Fruit fly (Drosophila melanogaster) whole organism, embryonic: ENCODE data around the gene CG14024.

Experiments
- B-H2 ChIP-seq: fragments of 200-800 bp; sonication (Bioruptor generic); optimal IDR thresholded peaks from 2 replicates; lab custom pipeline; 2018; ENCODE audit warnings: missing biosample characterization, mild to moderate bottlenecking, missing genetic modification characterization
- Blimp-1 ChIP-seq: fragments of 200-800 bp; sonication (Bioruptor generic); optimal IDR thresholded peaks from 3 replicates; lab custom pipeline; 2018; ENCODE audit warnings: missing biosample characterization, missing genetic modification characterization, mild to moderate bottlenecking, moderate library complexity, missing genetic modification reagents
- CG10209 ChIP-seq: fragments of 200-800 bp; sonication (Bioruptor generic); optimal IDR thresholded peaks from 3 replicates; lab custom pipeline; 2017; ENCODE audit warnings: missing biosample characterization, mild to moderate bottlenecking, missing genetic modification characterization, missing genetic modification reagents
- CG11456 ChIP-seq: fragments of 200-800 bp; sonication (Bioruptor generic); IDR thresholded peaks from 3 replicates; pipeline ENCODE4 v1.3.6; 2022; ENCODE audit warnings: missing biosample characterization, missing genetic modification characterization
- CG1233 ChIP-seq: fragments of 200-800 bp; sonication (Bioruptor generic); optimal IDR thresholded peaks from 4 replicates; lab custom pipeline; 2018; ENCODE audit warnings: missing biosample characterization, mild to moderate bottlenecking, missing genetic modification characterization
- CG13296 ChIP-seq: fragments of 200-800 bp; sonication (Bioruptor generic); optimal IDR thresholded peaks from 3 replicates; lab custom pipeline; 2018; ENCODE audit warnings: missing biosample characterization, mild to moderate bottlenecking, missing genetic modification characterization
- CG14667 ChIP-seq: fragments of 200-800 bp; sonication (Bioruptor generic); IDR thresholded peaks from 2 replicates; pipeline ENCODE4 v1.3.6; 2022; ENCODE audit warnings: missing biosample characterization, missing genetic modification characterization
- CG15479 ChIP-seq: fragments of 200-800 bp; sonication (Bioruptor generic); optimal IDR thresholded peaks from 3 replicates; lab custom pipeline; 2019; ENCODE audit warnings: missing biosample characterization, mild to moderate bottlenecking, missing genetic modification characterization, moderate library complexity
- CG1603 ChIP-seq: fragments of 200-800 bp; sonication (Bioruptor generic); optimal IDR thresholded peaks from 2 replicates; lab custom pipeline; 2019; ENCODE audit warnings: missing biosample characterization, mild to moderate bottlenecking, missing genetic modification characterization, moderate library complexity
- CG1647 ChIP-seq: fragments of 200-800 bp; sonication (Bioruptor generic); optimal IDR thresholded peaks from 3 replicates; lab custom pipeline; 2016; ENCODE audit warnings: missing biosample characterization, missing genetic modification characterization
- CG18262 ChIP-seq: fragments of 200-800 bp; optimal IDR thresholded peaks from 3 replicates; lab custom pipeline; 2019; ENCODE audit warnings: missing biosample characterization, mild to moderate bottlenecking, missing genetic modification characterization, moderate library complexity
- CG2120 ChIP-seq: fragments of 200-800 bp; sonication (Bioruptor generic); optimal IDR thresholded peaks from 3 replicates; lab custom pipeline; 2016; ENCODE audit warnings: missing biosample characterization, missing genetic modification characterization
- CG2889 ChIP-seq: fragments of 200-800 bp; sonication (Bioruptor generic); IDR thresholded peaks from 3 replicates; pipeline ENCODE4 v1.3.6; 2022; ENCODE audit warnings: missing biosample characterization, missing genetic modification characterization
- CG3407 ChIP-seq: fragments of 200-800 bp; sonication (Bioruptor generic); optimal IDR thresholded peaks from 2 replicates; lab custom pipeline; 2018; ENCODE audit warnings: missing biosample characterization, mild to moderate bottlenecking, missing genetic modification characterization
- CG4424 ChIP-seq: fragments of 200-800 bp; sonication (Bioruptor generic); optimal IDR thresholded peaks from 3 replicates; lab custom pipeline; 2016; ENCODE audit warnings: missing biosample characterization, missing genetic modification characterization
- CG4617 ChIP-seq: fragments of 200-800 bp; sonication (Bioruptor generic); optimal IDR thresholded peaks from 3 replicates; lab custom pipeline; 2016; ENCODE audit warnings: missing biosample characterization, missing genetic modification characterization, borderline replicate concordance
- CG5245 ChIP-seq: fragments of 200-800 bp; sonication (Bioruptor generic); optimal IDR thresholded peaks from 3 replicates; lab custom pipeline; 2016; ENCODE audit warnings: missing biosample characterization, missing genetic modification characterization
- CG6254 ChIP-seq: fragments of 200-800 bp; sonication (Bioruptor generic); optimal IDR thresholded peaks from 3 replicates; lab custom pipeline; 2017; ENCODE audit warnings: mild to moderate bottlenecking, missing biosample characterization, missing genetic modification reagents, missing genetic modification characterization
- Camta ChIP-seq: fragments of 200-800 bp; sonication (Bioruptor generic); optimal IDR thresholded peaks from 2 replicates; lab custom pipeline; 2016; ENCODE audit warnings: missing biosample characterization, missing genetic modification characterization
- CoRest ChIP-seq: fragments of 200-800 bp; sonication (Bioruptor generic); optimal IDR thresholded peaks from 3 replicates; lab custom pipeline; 2018; ENCODE audit warnings: missing biosample characterization, mild to moderate bottlenecking, missing genetic modification characterization, moderate library complexity
- D19A ChIP-seq: fragments of 200-800 bp; optimal IDR thresholded peaks from 3 replicates; lab custom pipeline; 2019; ENCODE audit warnings: missing biosample characterization, mild to moderate bottlenecking, missing genetic modification characterization, moderate library complexity
- Dip3 ChIP-seq: fragments of 200-800 bp; sonication (Bioruptor generic); optimal IDR thresholded peaks from 3 replicates; lab custom pipeline; 2016; ENCODE audit warnings: missing biosample characterization, missing genetic modification characterization
- Doc3 ChIP-seq: fragments of 200-800 bp; sonication (Bioruptor generic); IDR thresholded peaks from 3 replicates; pipeline ENCODE4 v1.3.6; 2022; ENCODE audit warnings: missing biosample characterization, missing genetic modification characterization; ENCODE audit not compliant: partially characterized antibody
- Dp ChIP-seq: fragments of 200-800 bp; sonication (Bioruptor generic); optimal IDR thresholded peaks from 2 replicates; lab custom pipeline; 2018; ENCODE audit warnings: missing biosample characterization, mild to moderate bottlenecking, missing genetic modification characterization, moderate library complexity
- Dref ChIP-seq: fragments of 200-800 bp; sonication (Bioruptor generic); IDR thresholded peaks from 2 replicates; pipeline ENCODE4 v1.3.6; 2022; ENCODE audit warnings: missing biosample characterization, missing genetic modification characterization
- Hsf ChIP-seq: fragments of 200-800 bp; sonication (Bioruptor generic); optimal IDR thresholded peaks from 3 replicates; lab custom pipeline; 2016; ENCODE audit warnings: missing biosample characterization, missing genetic modification characterization
- Jarid2 ChIP-seq: fragments of 200-800 bp; sonication (Bioruptor generic); optimal IDR thresholded peaks from 3 replicates; lab custom pipeline; 2017; ENCODE audit warnings: mild to moderate bottlenecking, missing biosample characterization, missing genetic modification reagents, missing genetic modification characterization
- Meics ChIP-seq: fragments of 200-800 bp; sonication (Bioruptor generic); optimal IDR thresholded peaks from 2 replicates; lab custom pipeline; 2017; ENCODE audit warnings: missing biosample characterization, mild to moderate bottlenecking, missing genetic modification characterization
- NC2β ChIP-seq: fragments of 200-800 bp; sonication (Bioruptor generic); optimal IDR thresholded peaks from 2 replicates; lab custom pipeline; 2016; ENCODE audit warnings: missing biosample characterization, missing genetic modification characterization
- Opbp ChIP-seq: fragments of 200-800 bp; sonication (Bioruptor generic); IDR thresholded peaks from 3 replicates; pipeline ENCODE4 v1.3.6; 2022; ENCODE audit warnings: missing biosample characterization, missing genetic modification characterization; ENCODE audit not compliant: partially characterized antibody
- Ssrp ChIP-seq: fragments of 200-800 bp; sonication (Bioruptor generic); optimal IDR thresholded peaks from 2 replicates; lab custom pipeline; 2018; ENCODE audit warnings: missing biosample characterization, mild to moderate bottlenecking, missing genetic modification characterization, moderate library complexity
- TFAM ChIP-seq: fragments of 200-800 bp; sonication (Bioruptor generic); optimal IDR thresholded peaks from 2 replicates; lab custom pipeline; 2017; ENCODE audit warnings: missing biosample characterization, missing genetic modification characterization, inconsistent platforms
- ato ChIP-seq: fragments of 200-800 bp; sonication (Bioruptor generic); IDR thresholded peaks from 2 replicates; pipeline ENCODE4 v1.3.6; 2022; ENCODE audit warnings: missing biosample characterization, missing genetic modification characterization; ENCODE audit not compliant: partially characterized antibody
- cad ChIP-seq: fragments of >200 bp; optimal IDR thresholded peaks from 2 replicates; lab custom pipeline; 2017; ENCODE audit warnings: missing biosample characterization, missing genetic modification characterization
- cwo ChIP-seq: fragments of 200-800 bp; sonication (Bioruptor generic); optimal IDR thresholded peaks from 3 replicates; lab custom pipeline; 2017; ENCODE audit warnings: missing biosample characterization, missing genetic modification characterization, mild to moderate bottlenecking, moderate library complexity, missing genetic modification reagents
- da ChIP-seq: fragments of 200-800 bp; sonication (Bioruptor generic); optimal IDR thresholded peaks from 2 replicates; lab custom pipeline; 2016; ENCODE audit warnings: missing biosample characterization, missing genetic modification characterization
- dimm ChIP-seq: fragments of 200-800 bp; sonication (Bioruptor generic); IDR thresholded peaks from 2 replicates; pipeline ENCODE4 v1.3.6; 2022; ENCODE audit warnings: missing biosample characterization, missing genetic modification characterization
- esg ChIP-seq: fragments of 200-800 bp; sonication (Bioruptor generic); conservative IDR thresholded peaks from 2 replicates; pipeline ENCODE4 v1.3.6; 2022; ENCODE audit warnings: missing biosample characterization, missing genetic modification characterization
- eve ChIP-seq, 2 experiments: fragments of >200 bp; optimal IDR thresholded peaks; 2 replicates each; lab custom pipeline; 2017; ENCODE audit warnings: missing biosample characterization in 2 of 2, missing genetic modification characterization in 2 of 2
- exex ChIP-seq: fragments of 200-800 bp; sonication (Bioruptor generic); optimal IDR thresholded peaks from 4 replicates; lab custom pipeline; 2018; ENCODE audit warnings: missing biosample characterization, mild to moderate bottlenecking, missing genetic modification characterization, moderate library complexity
- eyg ChIP-seq: fragments of 200-800 bp; sonication (Bioruptor generic); optimal IDR thresholded peaks from 3 replicates; lab custom pipeline; 2016; ENCODE audit warnings: missing biosample characterization, missing genetic modification characterization
- fd102C ChIP-seq: fragments of 200-800 bp; sonication (Bioruptor generic); optimal IDR thresholded peaks from 2 replicates; lab custom pipeline; 2018; ENCODE audit warnings: missing biosample characterization, mild to moderate bottlenecking, missing genetic modification characterization, moderate library complexity
- gfzf ChIP-seq: fragments of 200-800 bp; sonication (Bioruptor generic); optimal IDR thresholded peaks from 2 replicates; lab custom pipeline; 2016; ENCODE audit warnings: missing biosample characterization, mild to moderate bottlenecking, missing genetic modification characterization, moderate library complexity
- gsb ChIP-seq: fragments of 200-800 bp; sonication (Bioruptor generic); IDR thresholded peaks from 2 replicates; pipeline ENCODE4 v1.3.6; 2022; ENCODE audit warnings: missing biosample characterization, missing genetic modification characterization
- jigr1 ChIP-seq: fragments of 200-800 bp; sonication (Bioruptor generic); IDR thresholded peaks from 3 replicates; pipeline ENCODE4 v1.3.6; 2022; ENCODE audit warnings: missing biosample characterization, missing genetic modification characterization
- lab ChIP-seq: fragments of 200-800 bp; sonication (Bioruptor generic); optimal IDR thresholded peaks from 3 replicates; lab custom pipeline; 2017; ENCODE audit warnings: missing biosample characterization, missing genetic modification characterization, mild to moderate bottlenecking, moderate library complexity, missing genetic modification reagents
- pho ChIP-seq: fragments of 200-800 bp; sonication (Bioruptor generic); optimal IDR thresholded peaks from 2 replicates; lab custom pipeline; 2016; ENCODE audit warnings: missing biosample characterization, missing genetic modification characterization
- row ChIP-seq: fragments of 200-800 bp; sonication (Bioruptor generic); IDR thresholded peaks from 3 replicates; pipeline ENCODE4 v1.3.6; 2022; ENCODE audit warnings: missing biosample characterization, missing genetic modification characterization
- tx ChIP-seq: fragments of 200-800 bp; sonication (Bioruptor generic); optimal IDR thresholded peaks from 2 replicates; lab custom pipeline; 2016; ENCODE audit warnings: missing biosample characterization, missing genetic modification characterization

The CG14024 gene

DNA sequence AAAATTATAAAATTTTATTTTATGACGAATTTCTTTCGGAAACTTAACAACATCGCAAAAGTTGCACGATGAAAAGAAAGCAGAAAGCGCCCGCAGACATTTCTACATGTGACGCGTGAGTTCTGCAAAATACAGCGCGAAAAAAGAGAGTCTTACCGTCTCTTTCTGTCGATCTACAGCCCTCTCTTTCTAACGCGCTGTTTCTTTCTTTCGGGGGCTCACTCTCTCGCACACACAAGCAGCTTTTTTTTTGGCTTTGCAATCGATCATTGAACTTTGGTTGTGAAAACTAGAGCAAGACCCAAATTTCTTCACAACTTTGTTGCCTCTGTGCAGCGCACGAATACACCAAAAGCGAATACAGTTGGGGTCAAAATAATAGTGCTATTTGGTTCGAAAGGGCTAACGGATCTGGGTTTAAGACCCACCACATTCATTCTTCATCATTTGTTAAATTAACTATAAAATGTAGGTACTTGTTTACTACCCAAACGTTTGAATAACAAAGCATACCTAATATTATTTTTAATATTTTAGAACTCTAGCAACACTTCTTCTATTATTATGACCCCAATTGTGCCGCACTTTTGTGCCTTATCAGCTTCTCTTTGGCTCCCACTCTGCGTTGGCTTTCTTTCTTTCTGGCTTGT, 15.6 kb downstream of the CG14024 start (continued):
- peak; percentile 88 for TF ChIP-seq CG6254 (GFP tag; lab: Kevin White, UChicago)
- TF ChIP-seq dimm = peak; percentile 76
- TF ChIP-seq Dip3 (GFP tag; lab: Kevin White, UChicago) = peak; percentile 76
- peak; percentile 81 for TF ChIP-seq lab
- TF ChIP-seq jigr1 = peak; percentile 71; the same call in 1 of the 3 replicates
- peak; percentile 7 for TF ChIP-seq CG5245 (GFP tag; lab: Kevin White, UChicago)
- peak; percentile 83 for TF ChIP-seq CG4424 (GFP tag; lab: Kevin White, UChicago)
- no peak for TF ChIP-seq pho (GFP tag; lab: Kevin White, UChicago)
- peak; percentile 90 for TF ChIP-seq CG18262 (tag; lab: Kevin White, UChicago)
- no peak for TF ChIP-seq Dref (GFP tag; lab: Robert Waterston, UW)
- TF ChIP-seq eyg (GFP tag; lab: Kevin White, UChicago) = no peak
- TF ChIP-seq Jarid2 = peak; percentile 52
- TF ChIP-seq ato (GFP tag; lab: Robert Waterston, UW) = no peak
- peak; percentile 67 for TF ChIP-seq Hsf (GFP tag; lab: Kevin White, UChicago)
- TF ChIP-seq Camta (GFP tag; lab: Kevin White, UChicago) = peak; percentile 67
- peak; percentile 48 for TF ChIP-seq CG4617 (GFP tag; lab: Kevin White, UChicago)
- no peak for TF ChIP-seq da (GFP tag; lab: Kevin White, UChicago)
- TF ChIP-seq gfzf (GFP tag; lab: Kevin White, UChicago) = no peak
- no peak for TF ChIP-seq Doc3 (GFP tag; lab: Robert Waterston, UW)
- peak; percentile 89 for TF ChIP-seq Blimp-1 (GFP tag; lab: Kevin White, UChicago)
- no peak for TF ChIP-seq cad (GFP tag; lab: Kevin White, UChicago)
- TF ChIP-seq TFAM (GFP tag; lab: Kevin White, UChicago) = no peak
- TF ChIP-seq CG2120 (GFP tag; lab: Kevin White, UChicago) = peak; percentile 79
- peak; percentile 96 for TF ChIP-seq row (GFP tag; lab: Robert Waterston, UW)
- TF ChIP-seq Meics (GFP tag; lab: Kevin White, UChicago) = peak; percentile 70
- TF ChIP-seq CG14667 (GFP tag; lab: Robert Waterston, UW) = peak; percentile 46
- TF ChIP-seq exex (tag; lab: Kevin White, UChicago) = no peak
- peak; percentile 88 for TF ChIP-seq CoRest
- peak; percentile 20 for TF ChIP-seq CG1647
- TF ChIP-seq D19A (tag; lab: Kevin White, UChicago) = peak; percentile 83
- no peak for TF ChIP-seq B-H2 (GFP tag; lab: Kevin White, UChicago)
- peak; percentile 85 for TF ChIP-seq Ssrp (tag; lab: Kevin White, UChicago)
- TF ChIP-seq CG2889 (GFP tag; lab: Robert Waterston, UW) = 0 out of 3 replicates have a peak, but pooled peaks have one; percentile 32
- no peak for TF ChIP-seq Opbp
- TF ChIP-seq CG3407 = peak; percentile 85
- TF ChIP-seq tx (GFP tag; lab: Kevin White, UChicago) = no peak
- peak; percentile 65; the same call in 2 of the 3 replicates for TF ChIP-seq CG11456 (GFP tag; lab: Robert Waterston, UW)
- TF ChIP-seq CG10209 (GFP tag; lab: Kevin White, UChicago) = peak; percentile 83
- no peak for TF ChIP-seq CG15479 (GFP tag; lab: Kevin White, UChicago)
- TF ChIP-seq gsb (GFP tag; lab: Robert Waterston, UW) = no peak
- TF ChIP-seq fd102C (GFP tag; lab: Kevin White, UChicago) = no peak
- TF ChIP-seq CG1233 = peak; percentile 67
- peak; percentile 67 for TF ChIP-seq CG13296 (GFP tag; lab: Kevin White, UChicago)
- peak; percentile 75 for TF ChIP-seq CG1603 (tag; lab: Kevin White, UChicago)
- TF ChIP-seq esg = peak; percentile 88
- peak; percentile 76 for TF ChIP-seq cwo (GFP tag; lab: Kevin White, UChicago)
- TF ChIP-seq NC2β = peak; percentile 60
- TF ChIP-seq Dp (GFP tag; lab: Kevin White, UChicago) = no peak
- TF ChIP-seq eve (GFP tag; optimal IDR thresholded peaks at IDR 0.05; lab: Kevin White, UChicago) = peak in 1 of 2 experiments; percentile 93
